Worm (Caenorhabditis elegans) whole organism, early embryonic: ENCODE data around the gene Y45G5AM.5.

ENCODE experiments used
- B0310.2 ChIP-seq: sonication (generic microtip); optimal IDR thresholded peaks from 2 replicates; lab custom pipeline; 2016; ENCODE audit warnings: mild to moderate bottlenecking, missing genetic modification characterization, missing compliant biosample characterization
- F13C5.2 ChIP-seq: sonication (generic microtip); optimal IDR thresholded peaks from 2 replicates; lab custom pipeline; 2017; ENCODE audit warnings: mild to moderate bottlenecking, missing genetic modification characterization, inconsistent platforms, missing compliant biosample characterization
- aly-1 ChIP-seq: sonication (generic microtip); optimal IDR thresholded peaks from 2 replicates; lab custom pipeline; 2016; ENCODE audit warnings: missing genetic modification characterization, missing compliant biosample characterization
- ama-1 ChIP-seq: fragments of 150-350 bp; optimal IDR thresholded peaks from 2 replicates; lab custom pipeline; 2014
- ceh-13 ChIP-seq: fragments of 200-800 bp; sonication (Bioruptor generic); optimal IDR thresholded peaks from 2 replicates; lab custom pipeline; 2018; ENCODE audit warnings: mild to moderate bottlenecking, missing genetic modification characterization, missing compliant biosample characterization
- ceh-36 ChIP-seq: sonication (generic microtip); optimal IDR thresholded peaks from 2 replicates; lab custom pipeline; 2016; ENCODE audit warnings: missing genetic modification characterization, inconsistent platforms, missing compliant biosample characterization
- ets-7 ChIP-seq: sonication (generic microtip); optimal IDR thresholded peaks from 2 replicates; lab custom pipeline; 2016; ENCODE audit warnings: missing genotype, missing genetic modification characterization, missing compliant biosample characterization
- flt-1 ChIP-seq: fragments of 200-800 bp; sonication (Bioruptor generic); IDR thresholded peaks from 2 replicates; pipeline ENCODE4 v1.3.6; 2022; ENCODE audit warnings: missing genetic modification characterization, missing compliant biosample characterization
- hmbx-1 ChIP-seq: sonication (generic microtip); optimal IDR thresholded peaks from 2 replicates; lab custom pipeline; 2016; ENCODE audit warnings: mild to moderate bottlenecking, missing genetic modification characterization, missing compliant biosample characterization
- hmg-4 ChIP-seq: fragments of 200-800 bp; sonication (Bioruptor generic); optimal IDR thresholded peaks from 2 replicates; lab custom pipeline; 2018; ENCODE audit warnings: mild to moderate bottlenecking, missing genetic modification characterization, missing compliant biosample characterization
- hnd-1 ChIP-seq: sonication (generic microtip); optimal IDR thresholded peaks from 2 replicates; lab custom pipeline; 2016; ENCODE audit warnings: missing genetic modification characterization, missing compliant biosample characterization
- pes-1 ChIP-seq: fragments of 200-800 bp; sonication (Bioruptor generic); IDR thresholded peaks from 2 replicates; pipeline ENCODE4 v1.3.6; 2022; ENCODE audit warnings: missing genetic modification reagents, missing genetic modification characterization, missing compliant biosample characterization
- scrt-1 ChIP-seq: fragments of 200-800 bp; sonication (Bioruptor generic); IDR thresholded peaks from 2 replicates; pipeline ENCODE4 v1.3.6; 2022; ENCODE audit warnings: missing genetic modification characterization, missing compliant biosample characterization
- sea-1 ChIP-seq: fragments of 200-800 bp; sonication (Bioruptor generic); conservative IDR thresholded peaks from 2 replicates; pipeline ENCODE4 v1.3.6; 2022; ENCODE audit warnings: missing genetic modification characterization, missing compliant biosample characterization
- tbx-11 ChIP-seq: fragments of 200-800 bp; sonication (Bioruptor generic); IDR thresholded peaks from 2 replicates; pipeline ENCODE4 v1.3.6; 2022; ENCODE audit warnings: missing genetic modification characterization, missing compliant biosample characterization
- tbx-37 ChIP-seq: fragments of 200-800 bp; sonication (Bioruptor generic); conservative IDR thresholded peaks from 2 replicates; pipeline ENCODE4 v1.3.6; 2022; ENCODE audit warnings: missing genetic modification reagents, missing genetic modification characterization, missing compliant biosample characterization
- tra-4 ChIP-seq: sonication (generic microtip); optimal IDR thresholded peaks from 2 replicates; lab custom pipeline; 2017; ENCODE audit warnings: missing genetic modification characterization, missing compliant biosample characterization

Gene Y45G5AM.5

ce11 chrV:4175624-4176023 is 15.4 kb downstream of the Y45G5AM.5 start, which contains the start of the genes coh-4 and pid-5:
TSS of gene coh-4 (minus strand) at chrV:4175640.
TSS of gene pid-5 (plus strand) at chrV:4175882.
- no peak for TF ChIP-seq hmg-4
- no peak for TF ChIP-seq flt-1
- no peak for TF ChIP-seq hmbx-1
- no peak for TF ChIP-seq ceh-36 (tag; lab: Kevin White, UChicago)
- TF ChIP-seq B0310.2 (tag; lab: Kevin White, UChicago), result no peak
- no peak for TF ChIP-seq tbx-37 (GFP tag; lab: Robert Waterston, UW)
- no peak for TF ChIP-seq aly-1 (tag; lab: Kevin White, UChicago)
- TF ChIP-seq pes-1 (GFP tag; lab: Robert Waterston, UW), result no peak
- no peak for TF ChIP-seq tra-4
- no peak for TF ChIP-seq scrt-1 (GFP tag; lab: Robert Waterston, UW)
- no peak for TF ChIP-seq ets-7 (tag; lab: Kevin White, UChicago)
- TF ChIP-seq F13C5.2 (tag; lab: Kevin White, UChicago), result no peak
- no peak for TF ChIP-seq ceh-13 (GFP tag; lab: Kevin White, UChicago)
- no peak for TF ChIP-seq tbx-11 (GFP tag; lab: Robert Waterston, UW)
- TF ChIP-seq hnd-1, result no peak
- no peak for TF ChIP-seq sea-1
- no peak for TF ChIP-seq ama-1

ce11 chrV:4181272-4181671 is 21.1 kb downstream of the Y45G5AM.5 start:
- TF ChIP-seq hmbx-1, result no peak
- TF ChIP-seq sea-1, result no peak
- no peak for TF ChIP-seq B0310.2 (tag; lab: Kevin White, UChicago)
- TF ChIP-seq tra-4, result no peak
- TF ChIP-seq scrt-1 (GFP tag; lab: Robert Waterston, UW), result no peak
- no peak for TF ChIP-seq ceh-13 (GFP tag; lab: Kevin White, UChicago)
- no peak for TF ChIP-seq hnd-1
- TF ChIP-seq tbx-37 (GFP tag; lab: Robert Waterston, UW), result no peak

ce11 chrV:4181727-4182126 is 21.5 kb downstream of the Y45G5AM.5 start:
- TF ChIP-seq ceh-36 (tag; lab: Kevin White, UChicago) (no peak), hnd-1 (no peak), ets-7 (tag; lab: Kevin White, UChicago) (peak; percentile 6), pes-1 (GFP tag; lab: Robert Waterston, UW) (peak; percentile 68), scrt-1 (GFP tag; lab: Robert Waterston, UW) (peak; percentile 64; the same call in 1 of the 2 replicates), sea-1 (peak; percentile 12; the same call in 1 of the 2 replicates), ceh-13 (GFP tag; lab: Kevin White, UChicago) (peak; percentile 35)

- TF ChIP-seq ama-1 (no peak), ceh-13 (GFP tag; lab: Kevin White, UChicago) (no peak), B0310.2 (tag; lab: Kevin White, UChicago) (no peak), sea-1 (no peak), F13C5.2 (tag; lab: Kevin White, UChicago) (no peak), ets-7 (tag; lab: Kevin White, UChicago) (no peak), ceh-36 (tag; lab: Kevin White, UChicago) (no peak), tra-4 (no peak), pes-1 (GFP tag; lab: Robert Waterston, UW) (no peak), flt-1 (no peak), hmbx-1 (no peak), hnd-1 (no peak), aly-1 (tag; lab: Kevin White, UChicago) (no peak), hmg-4 (no peak), tbx-37 (GFP tag; lab: Robert Waterston, UW) (no peak), scrt-1 (GFP tag; lab: Robert Waterston, UW) (no peak), tbx-11 (GFP tag; lab: Robert Waterston, UW) (no peak)
These were observed 22.4 kb downstream of the Y45G5AM.5 start for ce11 chrV:4182546-4182945.

- TF ChIP-seq tra-4 (no peak), ets-7 (tag; lab: Kevin White, UChicago) (no peak), hnd-1 (no peak), B0310.2 (tag; lab: Kevin White, UChicago) (no peak), pes-1 (GFP tag; lab: Robert Waterston, UW) (no peak)
These were observed 25.7 kb downstream of the Y45G5AM.5 start for ce11 chrV:4185885-4186284.

ce11 chrV:4186453-4187143 is 26.4 kb downstream of the Y45G5AM.5 start:
- TF ChIP-seq tbx-37 (GFP tag; lab: Robert Waterston, UW), result no peak
- TF ChIP-seq pes-1 (GFP tag; lab: Robert Waterston, UW), result no peak
- TF ChIP-seq ama-1, result no peak

- no peak for TF ChIP-seq ceh-13 (GFP tag; lab: Kevin White, UChicago)
- TF ChIP-seq B0310.2 (tag; lab: Kevin White, UChicago), result no peak
- no peak for TF ChIP-seq tbx-37 (GFP tag; lab: Robert Waterston, UW)
- no peak for TF ChIP-seq flt-1
- no peak for TF ChIP-seq ama-1
- no peak for TF ChIP-seq ceh-36 (tag; lab: Kevin White, UChicago)
- TF ChIP-seq F13C5.2 (tag; lab: Kevin White, UChicago), result no peak
- no peak for TF ChIP-seq sea-1
- no peak for TF ChIP-seq hmg-4
- no peak for TF ChIP-seq pes-1 (GFP tag; lab: Robert Waterston, UW)
- no peak for TF ChIP-seq tra-4
- no peak for TF ChIP-seq hnd-1
- no peak for TF ChIP-seq ets-7 (tag; lab: Kevin White, UChicago)
- TF ChIP-seq hmbx-1, result no peak
- TF ChIP-seq scrt-1 (GFP tag; lab: Robert Waterston, UW), result no peak
- TF ChIP-seq tbx-11 (GFP tag; lab: Robert Waterston, UW), result no peak
- no peak for TF ChIP-seq aly-1 (tag; lab: Kevin White, UChicago)
These were observed 26.9 kb downstream of the Y45G5AM.5 start, which contains the start of gene nhr-114 for ce11 chrV:4187144-4187485. TSS of gene nhr-114 (plus strand) at chrV:4187202.

ce11 chrV:4189618-4190017 is 29.4 kb downstream of the Y45G5AM.5 start:
- TF ChIP-seq B0310.2 (tag; lab: Kevin White, UChicago) (no peak), F13C5.2 (tag; lab: Kevin White, UChicago) (no peak), aly-1 (tag; lab: Kevin White, UChicago) (no peak), sea-1 (no peak), ama-1 (no peak), hmbx-1 (no peak), ceh-13 (GFP tag; lab: Kevin White, UChicago) (no peak), hmg-4 (no peak), tbx-37 (GFP tag; lab: Robert Waterston, UW) (no peak), tbx-11 (GFP tag; lab: Robert Waterston, UW) (no peak), ets-7 (tag; lab: Kevin White, UChicago) (no peak), pes-1 (GFP tag; lab: Robert Waterston, UW) (no peak)
